Worm (Caenorhabditis elegans): Measurements from ENCODE around the gene F58G1.7.

Gene F58G1.7

DNA sequence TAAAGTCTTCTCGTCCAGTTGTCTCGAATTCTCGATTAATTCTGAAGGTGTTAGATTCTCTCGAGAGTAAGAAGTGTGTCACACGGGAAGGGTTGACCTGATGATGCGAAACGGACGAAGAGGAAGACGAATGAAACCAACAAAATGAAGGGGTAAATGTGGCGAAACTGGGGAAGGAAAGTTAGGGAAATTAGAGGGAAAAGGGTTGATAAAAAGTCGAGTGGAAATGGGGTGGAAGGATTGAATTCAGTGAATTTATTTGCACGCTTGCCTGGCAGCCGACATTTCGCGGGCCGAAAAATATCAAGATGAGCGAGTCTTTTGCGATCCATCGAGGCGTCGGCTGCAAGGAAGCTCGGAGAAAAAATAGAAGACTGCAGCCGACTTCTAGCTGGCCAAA, at the start of gene F58G1.7:
Gene F58G1.7 (minus strand): TSS at position 101 of the 400 bp plus-strand sequence.
- TF ChIP-seq unc-62 (GFP tag; optimal IDR thresholded peaks at IDR 0.05) = no peak

DNA sequence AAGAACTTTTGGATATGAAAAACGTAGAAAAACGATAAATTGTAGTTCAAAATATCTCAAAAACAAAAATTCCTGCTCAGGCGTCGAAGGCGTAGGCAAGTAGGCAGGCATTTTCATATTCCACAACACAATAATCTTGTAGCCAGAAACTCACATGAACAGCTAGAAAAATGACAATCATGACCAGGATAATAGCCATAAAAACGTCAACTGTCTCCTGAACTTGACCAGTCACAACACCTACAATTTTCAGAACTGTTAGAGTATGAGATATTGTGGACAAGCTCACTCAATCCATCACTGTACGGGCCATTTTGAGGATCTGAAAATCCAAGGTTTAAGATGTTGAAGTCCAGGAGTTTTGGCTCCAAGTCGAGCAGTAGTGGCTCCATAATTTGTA, 49.4 kb upstream of the F58G1.7 start, which contains the start of gene Y38F1A.7:
Gene Y38F1A.7 (minus strand): TSS at position 392 of the 400 bp plus-strand sequence.
- TF ChIP-seq unc-62 (GFP tag; optimal IDR thresholded peaks at IDR 0.05) = no peak

DNA sequence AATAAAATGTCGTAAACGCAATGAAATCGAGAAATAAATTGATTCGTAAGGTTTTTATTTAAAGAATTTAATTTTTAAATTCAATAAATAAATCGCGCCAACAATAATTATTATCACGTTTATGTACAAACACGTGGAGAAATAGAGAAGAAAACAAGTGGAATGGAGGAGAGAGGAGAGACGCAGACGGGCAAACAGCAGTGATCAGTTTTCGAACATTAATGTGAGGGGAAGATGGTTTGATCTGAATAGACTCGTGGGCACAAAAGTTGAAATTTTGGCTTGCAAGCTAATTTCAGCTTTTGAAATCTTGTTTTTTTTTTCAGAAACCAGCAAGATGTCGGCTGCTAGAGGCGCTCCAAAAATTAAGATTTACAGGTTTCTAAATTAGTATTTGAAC, 48.2 kb upstream of the F58G1.7 start, which contains the start of gene hphd-1:
Gene hphd-1 (minus strand): TSS at position 323 of the 400 bp plus-strand sequence.
- TF ChIP-seq unc-62 (GFP tag; optimal IDR thresholded peaks at IDR 0.05) = no peak

DNA sequence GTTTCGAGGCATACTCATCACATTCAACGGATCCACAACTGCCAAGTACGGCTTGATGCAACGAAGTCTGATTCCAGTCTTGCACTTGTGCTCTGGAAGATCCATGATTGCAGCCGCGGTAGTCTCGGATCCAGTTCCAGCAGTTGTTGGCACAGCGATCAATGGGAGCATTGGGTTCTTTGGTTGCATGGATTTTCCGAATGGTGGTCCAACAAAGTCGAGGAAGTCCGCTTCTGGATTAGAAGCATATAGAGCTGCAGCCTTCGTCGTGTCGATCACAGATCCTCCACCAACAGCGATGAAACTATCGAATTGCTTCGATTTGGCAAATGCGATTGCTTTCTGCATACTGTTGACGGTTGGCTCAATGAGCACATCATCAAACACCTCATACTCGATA, 47.3 kb upstream of the F58G1.7 start:
- TF ChIP-seq unc-62 (GFP tag; optimal IDR thresholded peaks at IDR 0.05) = no peak

DNA sequence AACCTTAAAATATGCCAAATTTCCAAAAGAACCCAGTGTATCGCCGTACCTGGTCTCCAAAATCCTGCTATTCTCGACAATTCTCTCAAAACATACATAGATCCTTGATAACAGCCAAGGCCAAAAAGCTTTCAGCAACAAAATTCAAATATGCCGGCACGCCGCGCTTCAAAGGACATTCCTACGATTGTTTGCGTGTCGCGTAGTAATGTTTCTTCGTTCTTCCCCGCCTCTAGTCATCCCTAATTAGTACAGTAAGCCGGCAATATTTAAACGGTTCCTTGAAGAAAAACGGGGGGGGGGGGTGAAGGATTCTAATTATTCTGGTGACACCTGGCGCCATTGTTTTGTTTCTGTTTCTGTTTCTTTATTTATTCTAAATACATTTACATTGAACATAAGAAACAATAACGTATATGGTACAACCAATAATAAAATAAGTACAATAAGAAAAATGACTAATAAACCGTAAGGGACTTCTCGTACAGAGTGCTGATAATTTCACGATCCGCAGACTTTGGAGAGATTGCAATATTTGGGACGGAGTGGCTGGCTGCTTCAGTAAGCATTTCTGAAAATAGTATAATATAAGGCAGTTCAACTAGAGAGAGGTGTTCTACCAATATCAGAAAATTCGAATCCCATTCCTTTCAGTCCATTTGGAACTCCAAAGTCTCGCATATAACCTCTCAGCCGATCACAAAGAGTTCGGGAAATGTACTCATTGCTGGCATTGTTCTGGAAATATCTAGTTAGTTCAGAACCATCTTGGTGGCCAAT, 46.1 kb upstream of the F58G1.7 start:
- TF ChIP-seq unc-62 (GFP tag; optimal IDR thresholded peaks at IDR 0.05) = no peak

DNA sequence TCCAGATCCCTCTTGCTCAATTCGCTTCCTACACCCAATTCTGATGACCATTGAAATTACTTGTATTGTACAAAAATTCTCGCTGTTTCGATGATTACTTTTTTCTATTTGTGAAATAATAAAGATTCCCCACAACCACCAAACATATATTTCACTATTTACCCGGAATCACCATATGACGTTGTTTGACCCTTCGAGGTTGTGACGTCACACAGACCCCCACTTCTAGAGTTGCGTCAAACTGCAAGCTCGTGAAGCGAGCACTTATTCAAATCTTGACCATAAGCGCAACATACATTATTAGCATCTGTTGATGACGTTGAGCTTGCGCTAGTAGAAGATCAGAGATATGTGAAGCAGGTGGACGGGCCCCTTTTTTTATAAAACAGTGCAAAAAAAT, 44.9 kb upstream of the F58G1.7 start:
- no peak for TF ChIP-seq unc-62 (GFP tag; optimal IDR thresholded peaks at IDR 0.05)

DNA sequence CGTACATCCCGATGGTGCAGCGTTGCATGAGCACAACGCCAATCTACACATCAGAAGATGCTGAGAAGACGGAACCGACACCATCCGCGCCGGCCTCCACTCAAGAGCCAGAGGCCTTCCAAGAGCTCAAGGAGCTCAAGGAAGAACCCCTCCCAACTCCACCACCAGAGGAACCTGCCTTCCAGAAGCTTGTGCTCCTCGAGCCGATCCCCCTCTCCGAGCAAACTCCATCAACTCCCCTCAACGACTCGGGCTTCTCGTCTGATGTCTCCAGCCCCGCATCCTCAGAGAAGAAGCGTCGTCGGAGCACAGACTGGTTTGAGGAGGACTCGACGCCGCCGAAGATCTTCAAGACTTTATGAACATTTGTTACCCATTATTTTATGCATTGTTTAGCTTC, 44.1 kb upstream of the F58G1.7 start:
- no peak for TF ChIP-seq unc-62 (GFP tag; optimal IDR thresholded peaks at IDR 0.05)

DNA sequence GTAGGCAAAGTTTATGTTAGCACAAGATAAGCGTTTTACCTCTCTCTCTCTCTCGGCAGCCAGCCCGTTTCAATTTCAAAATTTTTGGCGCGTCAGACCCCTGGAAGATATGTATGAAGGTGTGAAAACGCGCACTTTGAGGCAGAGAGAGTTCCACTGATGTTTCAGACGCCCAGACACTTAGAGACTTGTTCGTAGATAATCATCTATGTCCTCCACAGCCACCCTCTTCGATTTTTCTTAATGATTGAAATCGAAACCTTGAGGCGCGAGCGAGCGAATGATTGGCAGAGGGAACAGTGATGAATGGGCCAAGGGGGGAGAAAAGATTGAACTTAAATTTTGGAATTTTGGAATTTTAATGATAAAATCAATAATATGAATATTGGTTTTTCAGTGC, 43.5 kb upstream of the F58G1.7 start:
- TF ChIP-seq unc-62 (GFP tag; optimal IDR thresholded peaks at IDR 0.05) = no peak

DNA sequence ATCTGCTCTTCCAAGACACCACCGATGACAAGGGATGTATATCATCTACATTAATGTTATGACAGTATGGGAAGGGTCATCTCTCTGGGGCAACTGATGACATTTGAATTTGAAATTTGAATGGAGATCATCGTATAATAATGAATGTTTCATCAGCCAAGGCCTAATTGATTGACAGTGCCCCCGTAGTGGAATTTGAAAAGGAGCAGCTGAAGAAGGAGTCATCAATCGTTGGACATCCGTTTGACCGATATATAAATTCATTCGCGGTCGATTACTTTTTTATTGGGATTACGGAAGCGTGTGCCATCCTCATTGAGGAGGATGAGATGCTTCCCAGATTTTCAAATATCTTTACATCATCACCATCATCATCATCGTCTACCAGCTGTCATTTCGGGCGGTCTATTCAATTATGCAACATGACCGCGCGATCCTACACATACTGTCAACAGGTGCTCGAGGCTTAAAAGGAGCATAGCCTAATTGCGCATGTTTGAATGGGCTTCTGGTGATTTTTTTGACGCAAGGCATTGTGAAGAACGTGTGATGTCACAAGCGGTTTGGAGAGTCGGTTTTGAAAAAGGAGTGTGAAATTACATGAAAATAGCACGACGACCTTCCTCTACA, 43.0 kb upstream of the F58G1.7 start:
- TF ChIP-seq unc-62 (GFP tag; optimal IDR thresholded peaks at IDR 0.05) = no peak

DNA sequence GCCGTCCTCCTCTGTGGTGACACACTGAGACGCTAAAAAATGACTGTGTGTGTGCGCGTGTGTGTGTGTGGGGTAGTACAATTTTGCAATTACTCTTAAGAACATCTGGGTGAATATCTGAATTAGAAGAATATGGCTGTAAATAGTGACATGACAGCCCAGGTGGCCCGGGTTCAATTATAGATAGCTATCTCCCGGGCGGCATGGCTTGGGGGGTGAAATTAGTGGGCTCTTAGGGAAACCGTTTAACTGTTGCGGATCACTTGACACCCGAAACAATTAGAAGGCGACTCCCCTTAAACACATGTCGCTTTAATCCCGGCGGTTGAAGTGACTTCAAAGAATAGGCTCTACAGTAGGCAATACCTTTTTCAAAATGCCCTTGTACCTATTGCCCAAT, 42.1 kb upstream of the F58G1.7 start:
- no peak for TF ChIP-seq unc-62 (GFP tag; optimal IDR thresholded peaks at IDR 0.05)

DNA sequence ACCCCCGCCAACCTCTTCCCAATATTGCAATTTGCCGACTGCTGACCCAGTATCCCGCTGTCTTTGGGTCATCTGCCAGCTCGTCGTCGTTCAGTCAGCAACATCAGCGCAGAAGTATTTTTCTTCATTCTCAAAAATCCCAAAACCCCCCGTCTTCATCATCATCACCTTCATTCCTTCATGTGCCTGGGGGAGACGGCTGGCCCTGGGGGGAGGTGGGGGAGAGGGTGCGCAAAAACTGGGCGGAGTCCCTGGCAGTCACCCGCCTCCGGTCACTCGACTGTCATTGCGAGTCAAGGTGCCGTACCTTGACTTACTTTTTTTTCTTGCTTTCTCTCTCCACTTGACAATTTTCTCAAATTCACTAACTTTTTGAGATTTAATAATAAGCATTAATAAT, 39.7 kb upstream of the F58G1.7 start:
- no peak for TF ChIP-seq unc-62 (GFP tag; optimal IDR thresholded peaks at IDR 0.05)

DNA sequence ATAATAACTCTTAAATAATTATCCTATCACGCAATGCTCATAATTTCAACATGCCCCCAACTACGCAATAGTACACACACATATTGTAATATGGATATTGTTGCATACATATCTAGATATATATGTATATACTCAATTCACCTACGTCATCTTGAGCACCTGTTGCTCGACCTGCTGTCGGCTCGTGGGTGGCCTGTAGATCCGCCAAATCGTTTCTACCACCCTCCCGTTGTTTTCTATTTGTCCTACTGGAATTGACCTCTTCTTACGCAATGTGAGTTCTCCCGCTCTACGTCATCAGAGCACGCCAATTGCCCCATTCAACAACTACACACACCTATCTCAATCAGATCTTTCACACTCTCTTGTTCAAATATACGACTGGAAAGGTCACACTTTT, 37.8 kb upstream of the F58G1.7 start:
- no peak for TF ChIP-seq unc-62 (GFP tag; optimal IDR thresholded peaks at IDR 0.05)

DNA sequence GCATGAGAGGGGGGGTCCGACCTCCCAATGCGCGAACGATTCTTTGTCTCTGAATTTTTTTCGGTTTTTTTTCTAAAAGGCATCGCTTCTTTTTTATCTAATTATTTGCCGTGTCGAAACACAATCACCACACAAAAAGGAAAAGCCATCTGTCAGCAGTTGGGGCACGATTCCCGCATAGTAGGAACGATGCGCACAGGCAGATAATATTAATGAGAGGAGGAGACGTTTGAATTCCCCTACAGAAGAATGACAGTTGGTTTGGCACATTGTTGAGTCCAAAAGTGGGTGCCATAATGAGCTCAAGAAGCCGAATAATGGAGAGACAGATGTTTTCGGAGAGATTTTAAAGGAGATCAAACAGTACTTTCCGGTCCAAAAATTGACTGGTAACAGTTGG, 36.7 kb upstream of the F58G1.7 start:
- no peak for TF ChIP-seq unc-62 (GFP tag; optimal IDR thresholded peaks at IDR 0.05)

DNA sequence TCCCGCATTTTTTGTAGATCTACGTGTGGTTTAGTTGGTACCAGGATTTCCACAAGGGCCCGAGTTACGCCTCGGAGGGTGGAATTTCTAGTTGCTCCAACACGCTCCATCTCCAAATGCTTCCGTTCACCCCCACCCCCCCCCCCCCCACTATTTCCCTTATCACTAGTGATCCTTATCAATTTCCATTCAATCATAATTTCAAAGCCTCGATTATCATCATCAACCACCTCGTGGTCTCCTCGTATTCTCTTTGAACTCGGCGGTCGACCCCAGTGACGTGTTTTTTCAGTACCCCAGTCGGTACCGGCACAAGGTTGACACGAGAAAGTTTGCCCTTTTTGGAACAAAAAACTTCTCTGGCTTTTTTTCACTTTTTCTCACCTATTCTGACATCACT, 34.8 kb upstream of the F58G1.7 start:
- no peak for TF ChIP-seq unc-62 (GFP tag; optimal IDR thresholded peaks at IDR 0.05)

DNA sequence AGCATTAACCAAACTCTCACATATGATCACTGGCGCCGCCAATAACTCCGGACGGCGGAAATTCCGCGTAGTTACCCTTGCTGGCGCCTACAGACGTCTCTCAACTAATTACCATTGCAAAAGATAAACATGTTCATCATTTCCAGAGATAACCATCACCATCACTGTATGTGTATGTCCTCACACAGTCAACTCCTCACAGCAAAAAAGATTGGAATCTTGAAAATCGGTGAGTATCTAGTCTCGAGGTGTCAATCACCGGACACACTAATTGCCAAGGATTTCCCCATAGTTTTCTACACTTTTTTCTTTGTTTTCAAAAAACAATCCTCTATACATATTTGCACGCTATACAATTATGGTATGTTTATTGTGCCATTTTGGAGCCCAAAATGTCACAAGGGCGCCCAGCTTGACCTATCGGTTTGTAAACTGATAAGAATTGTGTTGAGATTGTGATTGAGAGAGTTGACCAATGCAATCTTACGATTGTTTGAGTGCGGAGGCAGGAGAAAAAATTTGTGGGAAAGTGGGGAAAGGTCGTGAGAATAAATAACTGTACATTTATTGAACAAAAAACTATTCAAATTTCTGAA, 34.0 kb upstream of the F58G1.7 start:
- no peak for TF ChIP-seq unc-62 (GFP tag; optimal IDR thresholded peaks at IDR 0.05)

DNA sequence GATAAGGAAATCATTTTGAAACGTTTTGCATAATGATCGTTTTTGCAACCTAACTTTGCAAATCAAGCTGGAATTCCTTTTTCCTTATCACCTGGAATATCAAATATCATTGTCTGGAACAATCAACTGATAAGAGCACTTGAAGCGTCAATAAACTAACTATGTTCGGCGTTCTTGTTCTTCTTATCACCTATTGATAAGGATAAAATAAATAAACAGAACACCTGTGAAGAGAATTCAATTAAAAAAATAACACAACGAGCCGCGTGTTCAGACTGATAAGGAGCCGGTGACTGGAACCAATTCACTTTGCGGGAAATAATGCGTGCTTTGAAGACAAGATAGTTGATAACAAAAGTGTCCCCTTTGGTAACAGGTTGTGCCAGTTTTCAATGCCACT, 32.2 kb upstream of the F58G1.7 start, which contains the start of gene cyd-1:
Gene cyd-1 (plus strand): TSS at position 380 of the 400 bp plus-strand sequence.
- TF ChIP-seq unc-62 (GFP tag; optimal IDR thresholded peaks at IDR 0.05) = no peak

DNA sequence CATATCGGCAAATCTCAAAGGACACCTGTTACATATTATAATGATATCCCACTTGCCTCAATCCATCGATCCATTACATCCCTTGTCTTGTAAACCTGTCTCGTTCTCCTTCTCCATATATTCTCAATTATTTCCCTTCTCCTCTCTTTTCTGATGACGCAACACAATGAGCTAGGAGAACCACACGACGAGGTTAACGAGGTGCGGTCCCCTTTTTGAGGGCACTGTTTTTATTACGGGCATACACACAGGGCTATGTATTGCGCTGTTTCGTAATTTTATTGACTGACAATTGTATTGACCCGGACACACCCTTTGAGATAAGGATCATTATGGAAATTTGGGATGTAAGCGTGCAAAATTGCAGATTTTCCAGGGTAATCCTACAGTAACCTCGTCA, 30.6 kb upstream of the F58G1.7 start:
- no peak for TF ChIP-seq unc-62 (GFP tag; optimal IDR thresholded peaks at IDR 0.05)

Measured in whole organism, dauer.